Fruit fly (Drosophila melanogaster) whole organism, wandering third instar larva: Measurements from ENCODE around the gene CG43295.

Experiments used
- Hr78 ChIP-seq: fragments of >200 bp; optimal IDR thresholded peaks from 2 replicates; lab custom pipeline; 2017; ENCODE audit warnings: missing biosample characterization, missing genetic modification characterization
- Hr83 ChIP-seq: fragments of 200-300 bp; sonication (Bioruptor generic); optimal IDR thresholded peaks from 2 replicates; lab custom pipeline; 2016; ENCODE audit warnings: missing biosample characterization, mild to moderate bottlenecking, missing genetic modification characterization, moderate library complexity; ENCODE audit not compliant: poor library complexity, severe bottlenecking
- OdsH ChIP-seq: fragments of 200-800 bp; sonication (Bioruptor generic); optimal IDR thresholded peaks from 2 replicates; lab custom pipeline; 2016; ENCODE audit warnings: missing biosample characterization, mild to moderate bottlenecking, missing genetic modification characterization
- brk ChIP-seq: fragments of 200-800 bp; sonication (Bioruptor generic); optimal IDR thresholded peaks from 2 replicates; lab custom pipeline; 2016; ENCODE audit warnings: missing biosample characterization, mild to moderate bottlenecking, missing genetic modification characterization
- dmrt93B ChIP-seq: fragments of 200-800 bp; sonication (Bioruptor generic); optimal IDR thresholded peaks from 2 replicates; lab custom pipeline; 2018; ENCODE audit warnings: missing biosample characterization, mild to moderate bottlenecking, missing genetic modification characterization
- h ChIP-seq: fragments of 200-800 bp; sonication (Bioruptor generic); optimal IDR thresholded peaks from 3 replicates; lab custom pipeline; 2016; ENCODE audit warnings: missing biosample characterization, mild to moderate bottlenecking, missing genetic modification characterization
- jim ChIP-seq: fragments of 175-275, 200-325 bp; sonication (Bioruptor generic); optimal IDR thresholded peaks from 2 replicates; lab custom pipeline; 2016; ENCODE audit warnings: missing biosample characterization, mild to moderate bottlenecking, missing genetic modification characterization
- usp ChIP-seq: fragments of >200 bp; optimal IDR thresholded peaks from 2 replicates; lab custom pipeline; 2017; ENCODE audit warnings: missing biosample characterization, missing genetic modification characterization

DNA sequence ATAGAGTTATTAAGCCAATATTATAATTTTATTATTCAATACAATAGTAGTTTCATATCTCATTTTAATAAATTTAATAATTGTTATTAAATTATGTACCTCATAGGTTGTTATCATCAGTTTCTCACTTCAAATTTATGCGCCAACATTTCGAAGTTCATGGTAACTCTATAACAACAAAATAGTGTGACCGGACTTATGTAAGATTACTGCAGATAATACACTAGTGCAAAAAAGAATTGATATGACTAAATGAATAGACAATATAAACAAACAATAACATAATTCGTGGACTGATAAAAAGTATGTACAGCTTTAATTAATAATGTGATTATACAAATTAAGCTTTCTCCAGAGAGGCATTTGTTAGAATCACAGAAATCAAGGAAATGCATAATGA lies 16.1 kb downstream of the CG43295 start, which contains the start of gene Strump:
- TF ChIP-seq brk: no peak
- no peak for TF ChIP-seq OdsH (GFP tag; lab: Kevin White, UChicago)
- no peak for TF ChIP-seq dmrt93B
- TF ChIP-seq h: no peak
- no peak for TF ChIP-seq jim (GFP tag; lab: Kevin White, UChicago)
- TF ChIP-seq usp (GFP tag; lab: Kevin White, UChicago): no peak
- TF ChIP-seq Hr78 (GFP tag; lab: Kevin White, UChicago): no peak
- no peak for TF ChIP-seq Hr83
